Worm (Caenorhabditis elegans) whole organism, early embryonic: Measurements from ENCODE around the gene M03B6.4.

Experiments
- B0310.2 ChIP-seq: sonication (generic microtip); optimal IDR thresholded peaks from 2 replicates; lab custom pipeline; 2016; ENCODE audit warnings: mild to moderate bottlenecking, missing genetic modification characterization, missing compliant biosample characterization
- F13C5.2 ChIP-seq: sonication (generic microtip); optimal IDR thresholded peaks from 2 replicates; lab custom pipeline; 2017; ENCODE audit warnings: mild to moderate bottlenecking, missing genetic modification characterization, inconsistent platforms, missing compliant biosample characterization
- aly-1 ChIP-seq: sonication (generic microtip); optimal IDR thresholded peaks from 2 replicates; lab custom pipeline; 2016; ENCODE audit warnings: missing genetic modification characterization, missing compliant biosample characterization
- ama-1 ChIP-seq: fragments of 150-350 bp; optimal IDR thresholded peaks from 2 replicates; lab custom pipeline; 2014
- ceh-13 ChIP-seq: fragments of 200-800 bp; sonication (Bioruptor generic); optimal IDR thresholded peaks from 2 replicates; lab custom pipeline; 2018; ENCODE audit warnings: mild to moderate bottlenecking, missing genetic modification characterization, missing compliant biosample characterization
- ceh-36 ChIP-seq: sonication (generic microtip); optimal IDR thresholded peaks from 2 replicates; lab custom pipeline; 2016; ENCODE audit warnings: missing genetic modification characterization, inconsistent platforms, missing compliant biosample characterization
- ets-7 ChIP-seq: sonication (generic microtip); optimal IDR thresholded peaks from 2 replicates; lab custom pipeline; 2016; ENCODE audit warnings: missing genotype, missing genetic modification characterization, missing compliant biosample characterization
- flt-1 ChIP-seq: fragments of 200-800 bp; sonication (Bioruptor generic); IDR thresholded peaks from 2 replicates; pipeline ENCODE4 v1.3.6; 2022; ENCODE audit warnings: missing genetic modification characterization, missing compliant biosample characterization
- hmbx-1 ChIP-seq: sonication (generic microtip); optimal IDR thresholded peaks from 2 replicates; lab custom pipeline; 2016; ENCODE audit warnings: mild to moderate bottlenecking, missing genetic modification characterization, missing compliant biosample characterization
- hmg-4 ChIP-seq: fragments of 200-800 bp; sonication (Bioruptor generic); optimal IDR thresholded peaks from 2 replicates; lab custom pipeline; 2018; ENCODE audit warnings: mild to moderate bottlenecking, missing genetic modification characterization, missing compliant biosample characterization
- hnd-1 ChIP-seq: sonication (generic microtip); optimal IDR thresholded peaks from 2 replicates; lab custom pipeline; 2016; ENCODE audit warnings: missing genetic modification characterization, missing compliant biosample characterization
- pes-1 ChIP-seq: fragments of 200-800 bp; sonication (Bioruptor generic); IDR thresholded peaks from 2 replicates; pipeline ENCODE4 v1.3.6; 2022; ENCODE audit warnings: missing genetic modification reagents, missing genetic modification characterization, missing compliant biosample characterization
- scrt-1 ChIP-seq: fragments of 200-800 bp; sonication (Bioruptor generic); IDR thresholded peaks from 2 replicates; pipeline ENCODE4 v1.3.6; 2022; ENCODE audit warnings: missing genetic modification characterization, missing compliant biosample characterization
- sea-1 ChIP-seq: fragments of 200-800 bp; sonication (Bioruptor generic); conservative IDR thresholded peaks from 2 replicates; pipeline ENCODE4 v1.3.6; 2022; ENCODE audit warnings: missing genetic modification characterization, missing compliant biosample characterization
- tbx-11 ChIP-seq: fragments of 200-800 bp; sonication (Bioruptor generic); IDR thresholded peaks from 2 replicates; pipeline ENCODE4 v1.3.6; 2022; ENCODE audit warnings: missing genetic modification characterization, missing compliant biosample characterization
- tbx-37 ChIP-seq: fragments of 200-800 bp; sonication (Bioruptor generic); conservative IDR thresholded peaks from 2 replicates; pipeline ENCODE4 v1.3.6; 2022; ENCODE audit warnings: missing genetic modification reagents, missing genetic modification characterization, missing compliant biosample characterization
- tra-4 ChIP-seq: sonication (generic microtip); optimal IDR thresholded peaks from 2 replicates; lab custom pipeline; 2017; ENCODE audit warnings: missing genetic modification characterization, missing compliant biosample characterization

Gene M03B6.4

ce11 chrX:13878082-13878481 is 19.4 kb downstream of the M03B6.4 start:
- no peak for TF ChIP-seq flt-1 (GFP tag; lab: Robert Waterston, UW)
- no peak for TF ChIP-seq ceh-13 (GFP tag; lab: Kevin White, UChicago)
- no peak for TF ChIP-seq tra-4 (tag; lab: Kevin White, UChicago)
- no peak for TF ChIP-seq sea-1 (GFP tag; lab: Robert Waterston, UW)
- no peak for TF ChIP-seq aly-1 (tag; lab: Kevin White, UChicago)
- TF ChIP-seq B0310.2 (tag; lab: Kevin White, UChicago): no peak
- no peak for TF ChIP-seq ets-7 (tag; lab: Kevin White, UChicago)
- TF ChIP-seq ceh-36 (tag; lab: Kevin White, UChicago): no peak
- TF ChIP-seq hmg-4: no peak
- no peak for TF ChIP-seq hnd-1 (tag; lab: Kevin White, UChicago)
- no peak for TF ChIP-seq scrt-1 (GFP tag; lab: Robert Waterston, UW)
- TF ChIP-seq F13C5.2: no peak
- TF ChIP-seq hmbx-1 (tag; lab: Kevin White, UChicago): no peak
- TF ChIP-seq tbx-37 (GFP tag; lab: Robert Waterston, UW): no peak
- TF ChIP-seq ama-1 (lab: Kevin White, UChicago): no peak
- TF ChIP-seq pes-1 (GFP tag; lab: Robert Waterston, UW): no peak
- no peak for TF ChIP-seq tbx-11

ce11 chrX:13881760-13882369 is 23.2 kb downstream of the M03B6.4 start:
- peak; percentile 62 for TF ChIP-seq hmg-4
- no peak for TF ChIP-seq F13C5.2
- no peak for TF ChIP-seq ceh-13 (GFP tag; lab: Kevin White, UChicago)
- no peak for TF ChIP-seq ets-7 (tag; lab: Kevin White, UChicago)
- TF ChIP-seq B0310.2 (tag; lab: Kevin White, UChicago): no peak
- no peak for TF ChIP-seq hnd-1 (tag; lab: Kevin White, UChicago)
- no peak for TF ChIP-seq pes-1 (GFP tag; lab: Robert Waterston, UW)

- no peak for TF ChIP-seq hmbx-1 (tag; lab: Kevin White, UChicago)
- no peak for TF ChIP-seq ceh-13 (GFP tag; lab: Kevin White, UChicago)
- no peak for TF ChIP-seq F13C5.2
- no peak for TF ChIP-seq flt-1 (GFP tag; lab: Robert Waterston, UW)
- TF ChIP-seq ets-7 (tag; lab: Kevin White, UChicago): no peak
- no peak for TF ChIP-seq B0310.2 (tag; lab: Kevin White, UChicago)
- TF ChIP-seq ama-1 (lab: Kevin White, UChicago): no peak
- TF ChIP-seq sea-1 (GFP tag; lab: Robert Waterston, UW): no peak
- TF ChIP-seq hmg-4: no peak
- TF ChIP-seq tra-4 (tag; lab: Kevin White, UChicago): no peak
- TF ChIP-seq tbx-37 (GFP tag; lab: Robert Waterston, UW): no peak
- TF ChIP-seq ceh-36 (tag; lab: Kevin White, UChicago): no peak
- TF ChIP-seq tbx-11: no peak
- TF ChIP-seq aly-1 (tag; lab: Kevin White, UChicago): no peak
- no peak for TF ChIP-seq hnd-1 (tag; lab: Kevin White, UChicago)
- no peak for TF ChIP-seq scrt-1 (GFP tag; lab: Robert Waterston, UW)
These were observed 24.0 kb downstream of the M03B6.4 start, which contains the start of gene hlb-1 for ce11 chrX:13882639-13883038. hlb-1 (minus strand) TSS chrX:13882739.

- TF ChIP-seq aly-1 (tag; lab: Kevin White, UChicago) (no peak), tbx-37 (GFP tag; lab: Robert Waterston, UW) (no peak), F13C5.2 (no peak), tra-4 (tag; lab: Kevin White, UChicago) (no peak), hnd-1 (tag; lab: Kevin White, UChicago) (no peak), ceh-13 (GFP tag; lab: Kevin White, UChicago) (no peak), sea-1 (GFP tag; lab: Robert Waterston, UW) (no peak), B0310.2 (tag; lab: Kevin White, UChicago) (no peak), ets-7 (tag; lab: Kevin White, UChicago) (no peak), hmg-4 (no peak), scrt-1 (GFP tag; lab: Robert Waterston, UW) (no peak), pes-1 (GFP tag; lab: Robert Waterston, UW) (no peak), ceh-36 (tag; lab: Kevin White, UChicago) (no peak)
These were observed 25.5 kb downstream of the M03B6.4 start for ce11 chrX:13884157-13884556.

- no peak for TF ChIP-seq B0310.2 (tag; lab: Kevin White, UChicago)
- no peak for TF ChIP-seq hnd-1 (tag; lab: Kevin White, UChicago)
- no peak for TF ChIP-seq tbx-37 (GFP tag; lab: Robert Waterston, UW)
- no peak for TF ChIP-seq sea-1 (GFP tag; lab: Robert Waterston, UW)
- no peak for TF ChIP-seq hmbx-1 (tag; lab: Kevin White, UChicago)
- TF ChIP-seq tbx-11: no peak
- no peak for TF ChIP-seq tra-4 (tag; lab: Kevin White, UChicago)
These were observed 26.5 kb downstream of the M03B6.4 start for ce11 chrX:13885131-13885530.

ce11 chrX:13886195-13886594 is 27.6 kb downstream of the M03B6.4 start:
- peak; percentile 42; the same call in 1 of the 2 replicates for TF ChIP-seq sea-1 (GFP tag; lab: Robert Waterston, UW)
- TF ChIP-seq hnd-1 (tag; lab: Kevin White, UChicago): no peak

- TF ChIP-seq scrt-1 (GFP tag; lab: Robert Waterston, UW) (no peak), ceh-36 (tag; lab: Kevin White, UChicago) (no peak)
These were observed 34.6 kb downstream of the M03B6.4 start, which contains the start of gene sra-37 for ce11 chrX:13893256-13893655. sra-37 (minus strand) TSS chrX:13893356.
